Worm (Caenorhabditis elegans) whole organism, early embryonic: ENCODE results near the gene sri-57.
"Not testable (repeated sequence)": the region's sequence is repeated elsewhere in the genome, so short reads cannot be mapped to it uniquely, and the experiment has no call there.

Experiments used
- B0310.2 ChIP-seq: sonication (generic microtip); optimal IDR thresholded peaks from 2 replicates; lab custom pipeline; 2016; ENCODE audit warnings: mild to moderate bottlenecking, missing genetic modification characterization, missing compliant biosample characterization
- F13C5.2 ChIP-seq: sonication (generic microtip); optimal IDR thresholded peaks from 2 replicates; lab custom pipeline; 2017; ENCODE audit warnings: mild to moderate bottlenecking, missing genetic modification characterization, inconsistent platforms, missing compliant biosample characterization
- aly-1 ChIP-seq: sonication (generic microtip); optimal IDR thresholded peaks from 2 replicates; lab custom pipeline; 2016; ENCODE audit warnings: missing genetic modification characterization, missing compliant biosample characterization
- ama-1 ChIP-seq: fragments of 150-350 bp; optimal IDR thresholded peaks from 2 replicates; lab custom pipeline; 2014
- ceh-13 ChIP-seq: fragments of 200-800 bp; sonication (Bioruptor generic); optimal IDR thresholded peaks from 2 replicates; lab custom pipeline; 2018; ENCODE audit warnings: mild to moderate bottlenecking, missing genetic modification characterization, missing compliant biosample characterization
- ceh-36 ChIP-seq: sonication (generic microtip); optimal IDR thresholded peaks from 2 replicates; lab custom pipeline; 2016; ENCODE audit warnings: missing genetic modification characterization, inconsistent platforms, missing compliant biosample characterization
- ets-7 ChIP-seq: sonication (generic microtip); optimal IDR thresholded peaks from 2 replicates; lab custom pipeline; 2016; ENCODE audit warnings: missing genotype, missing genetic modification characterization, missing compliant biosample characterization
- flt-1 ChIP-seq: fragments of 200-800 bp; sonication (Bioruptor generic); IDR thresholded peaks from 2 replicates; pipeline ENCODE4 v1.3.6; 2022; ENCODE audit warnings: missing genetic modification characterization, missing compliant biosample characterization
- hmbx-1 ChIP-seq: sonication (generic microtip); optimal IDR thresholded peaks from 2 replicates; lab custom pipeline; 2016; ENCODE audit warnings: mild to moderate bottlenecking, missing genetic modification characterization, missing compliant biosample characterization
- hmg-4 ChIP-seq: fragments of 200-800 bp; sonication (Bioruptor generic); optimal IDR thresholded peaks from 2 replicates; lab custom pipeline; 2018; ENCODE audit warnings: mild to moderate bottlenecking, missing genetic modification characterization, missing compliant biosample characterization
- hnd-1 ChIP-seq: sonication (generic microtip); optimal IDR thresholded peaks from 2 replicates; lab custom pipeline; 2016; ENCODE audit warnings: missing genetic modification characterization, missing compliant biosample characterization
- pes-1 ChIP-seq: fragments of 200-800 bp; sonication (Bioruptor generic); IDR thresholded peaks from 2 replicates; pipeline ENCODE4 v1.3.6; 2022; ENCODE audit warnings: missing genetic modification reagents, missing genetic modification characterization, missing compliant biosample characterization
- scrt-1 ChIP-seq: fragments of 200-800 bp; sonication (Bioruptor generic); IDR thresholded peaks from 2 replicates; pipeline ENCODE4 v1.3.6; 2022; ENCODE audit warnings: missing genetic modification characterization, missing compliant biosample characterization
- sea-1 ChIP-seq: fragments of 200-800 bp; sonication (Bioruptor generic); conservative IDR thresholded peaks from 2 replicates; pipeline ENCODE4 v1.3.6; 2022; ENCODE audit warnings: missing genetic modification characterization, missing compliant biosample characterization
- tbx-11 ChIP-seq: fragments of 200-800 bp; sonication (Bioruptor generic); IDR thresholded peaks from 2 replicates; pipeline ENCODE4 v1.3.6; 2022; ENCODE audit warnings: missing genetic modification characterization, missing compliant biosample characterization
- tbx-37 ChIP-seq: fragments of 200-800 bp; sonication (Bioruptor generic); conservative IDR thresholded peaks from 2 replicates; pipeline ENCODE4 v1.3.6; 2022; ENCODE audit warnings: missing genetic modification reagents, missing genetic modification characterization, missing compliant biosample characterization
- tra-4 ChIP-seq: sonication (generic microtip); optimal IDR thresholded peaks from 2 replicates; lab custom pipeline; 2017; ENCODE audit warnings: missing genetic modification characterization, missing compliant biosample characterization

The sri-57 gene

DNA sequence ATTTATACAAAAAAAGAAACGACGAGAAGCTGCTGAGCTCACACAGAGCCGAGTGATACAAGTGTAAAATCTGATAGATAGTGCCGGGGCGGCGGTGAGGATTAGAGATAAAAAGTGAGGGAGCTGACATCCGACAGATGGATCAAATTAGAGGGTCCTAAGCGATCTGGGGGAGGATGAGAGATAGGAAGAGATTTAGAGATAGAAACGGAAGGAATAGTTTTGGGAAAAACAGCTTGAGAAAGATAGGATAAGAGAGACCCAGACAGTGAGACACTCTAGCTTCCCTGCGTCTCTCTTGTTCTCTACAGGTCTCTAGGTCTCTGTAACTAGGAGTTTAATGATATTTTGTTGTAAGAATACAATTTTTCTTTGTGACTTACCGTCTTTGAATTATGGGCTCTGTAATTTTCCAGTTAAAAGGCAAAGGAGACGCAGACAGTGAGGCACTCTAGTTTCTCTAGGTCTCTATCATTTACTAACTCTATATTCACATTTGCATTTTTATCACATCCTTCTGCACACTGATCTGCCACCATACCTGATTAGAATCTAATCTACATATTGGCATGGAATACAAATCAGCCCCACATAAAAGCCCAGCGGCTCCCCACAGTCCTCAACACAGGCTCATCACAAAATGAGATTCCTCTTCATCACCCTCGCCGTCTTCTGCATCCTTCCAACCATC is 14.9 kb upstream of the sri-57 start, which contains the start of the genes sup-9 and nspf-1:
Gene sup-9 (minus strand): TSS at position 43 of the 691 bp plus-strand sequence.
Gene nspf-1 (plus strand): TSS at position 641 of the 691 bp plus-strand sequence.
- no peak for TF ChIP-seq tra-4 (tag; lab: Kevin White, UChicago)
- no peak for TF ChIP-seq tbx-11 (GFP tag; lab: Robert Waterston, UW)
- no peak for TF ChIP-seq ets-7 (tag; lab: Kevin White, UChicago)
- no peak for TF ChIP-seq flt-1 (GFP tag; lab: Robert Waterston, UW)
- no peak for TF ChIP-seq tbx-37

- TF ChIP-seq scrt-1 (no peak), ama-1 (lab: Kevin White, UChicago) (no peak), pes-1 (no peak), flt-1 (GFP tag; lab: Robert Waterston, UW) (no peak), ets-7 (tag; lab: Kevin White, UChicago) (no peak), sea-1 (GFP tag; lab: Robert Waterston, UW) (no peak), hmg-4 (GFP tag; lab: Kevin White, UChicago) (no peak), tbx-11 (GFP tag; lab: Robert Waterston, UW) (no peak), tra-4 (tag; lab: Kevin White, UChicago) (no peak), ceh-13 (GFP tag; lab: Kevin White, UChicago) (no peak), hnd-1 (no peak)
These were observed 12.6 kb upstream of the sri-57 start for ce11 chrII:2684783-2685182.

ce11 chrII:2684208-2684607 is 12.0 kb upstream of the sri-57 start, which contains the start of gene ceh-87:
TSS of gene ceh-87 (minus strand) at chrII:2684308.
- TF ChIP-seq sea-1 (GFP tag; lab: Robert Waterston, UW) (no peak), tra-4 (tag; lab: Kevin White, UChicago) (no peak), scrt-1 (no peak), ceh-13 (GFP tag; lab: Kevin White, UChicago) (no peak), hmbx-1 (tag; lab: Kevin White, UChicago) (no peak), ets-7 (tag; lab: Kevin White, UChicago) (no peak), tbx-37 (no peak), ceh-36 (tag; lab: Kevin White, UChicago) (no peak), tbx-11 (GFP tag; lab: Robert Waterston, UW) (no peak), ama-1 (lab: Kevin White, UChicago) (no peak), pes-1 (no peak), flt-1 (GFP tag; lab: Robert Waterston, UW) (no peak), hmg-4 (GFP tag; lab: Kevin White, UChicago) (no peak), B0310.2 (tag; lab: Kevin White, UChicago) (no peak), F13C5.2 (tag; lab: Kevin White, UChicago) (no peak), hnd-1 (no peak), aly-1 (tag; lab: Kevin White, UChicago) (no peak)

DNA sequence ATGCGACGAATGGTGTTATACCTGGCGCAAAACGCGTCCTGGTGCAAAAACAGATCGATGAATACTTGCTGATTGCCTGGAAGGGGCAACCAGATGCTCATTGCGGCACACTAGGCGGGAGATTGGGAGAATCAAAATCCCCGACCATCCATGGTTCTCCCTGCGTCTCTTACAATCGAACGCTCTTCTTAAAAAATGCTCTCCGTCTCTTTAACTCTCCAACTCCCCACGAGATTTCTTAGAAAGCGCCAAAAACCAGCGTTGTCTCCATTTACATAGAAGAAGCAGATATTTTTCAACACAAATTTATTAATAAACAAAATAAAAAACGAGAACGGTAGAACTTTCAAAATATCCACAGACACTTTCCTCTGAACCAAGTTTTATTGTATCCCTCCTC is 8.9 kb upstream of the sri-57 start, which contains the start of gene F34D6.1:
Gene F34D6.1 (minus strand): TSS at position 101 of the 400 bp plus-strand sequence.
- TF ChIP-seq ama-1 (lab: Kevin White, UChicago): no peak
- TF ChIP-seq tbx-11 (GFP tag; lab: Robert Waterston, UW): no peak
- TF ChIP-seq ceh-13 (GFP tag; lab: Kevin White, UChicago): no peak
- TF ChIP-seq sea-1 (GFP tag; lab: Robert Waterston, UW): no peak
- TF ChIP-seq ets-7 (tag; lab: Kevin White, UChicago): no peak
- no peak for TF ChIP-seq ceh-36 (tag; lab: Kevin White, UChicago)
- TF ChIP-seq scrt-1: no peak
- TF ChIP-seq hmbx-1 (tag; lab: Kevin White, UChicago): no peak
- no peak for TF ChIP-seq hmg-4 (GFP tag; lab: Kevin White, UChicago)
- TF ChIP-seq flt-1 (GFP tag; lab: Robert Waterston, UW): no peak
- TF ChIP-seq tra-4 (tag; lab: Kevin White, UChicago): no peak
- no peak for TF ChIP-seq B0310.2 (tag; lab: Kevin White, UChicago)
- no peak for TF ChIP-seq F13C5.2 (tag; lab: Kevin White, UChicago)

DNA sequence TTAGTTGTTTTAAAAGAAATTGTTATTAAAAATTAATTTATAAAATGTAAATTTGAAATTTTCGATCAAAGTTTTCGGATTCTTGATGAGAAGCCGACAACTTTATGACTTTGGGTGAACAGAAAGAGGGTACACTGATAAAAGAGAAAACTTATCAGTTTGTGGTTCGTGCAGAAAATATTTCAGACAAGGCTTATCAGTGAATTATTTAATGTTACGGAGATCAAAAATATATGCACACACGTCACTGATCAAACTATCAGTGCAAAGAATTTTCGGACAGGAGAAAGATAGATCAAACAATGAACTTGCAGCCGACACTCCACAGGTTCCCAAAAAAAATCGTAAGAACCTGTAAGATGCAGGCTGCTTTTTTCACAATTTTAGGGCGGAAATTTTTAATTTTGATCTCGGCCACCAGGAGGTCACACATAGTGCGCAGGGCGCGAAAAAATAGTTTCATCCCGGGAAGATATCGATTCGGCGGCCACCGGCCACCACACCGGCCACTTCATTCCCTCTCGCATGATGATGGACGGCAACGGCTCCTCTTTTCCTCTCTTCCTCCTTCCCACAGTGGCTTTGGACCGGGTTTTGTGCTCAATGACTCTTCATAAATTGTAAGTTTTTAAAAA is 5.4 kb upstream of the sri-57 start, which contains the start of gene F22E5.17:
Gene F22E5.17 (plus strand): TSS at position 508 of the 635 bp plus-strand sequence.
- TF ChIP-seq tra-4 (tag; lab: Kevin White, UChicago): no peak
- TF ChIP-seq sea-1 (GFP tag; lab: Robert Waterston, UW): no peak
- TF ChIP-seq hmg-4 (GFP tag; lab: Kevin White, UChicago): no peak
- TF ChIP-seq flt-1 (GFP tag; lab: Robert Waterston, UW): no peak
- no peak for TF ChIP-seq ceh-13 (GFP tag; lab: Kevin White, UChicago)
- TF ChIP-seq tbx-11 (GFP tag; lab: Robert Waterston, UW): no peak
- TF ChIP-seq ceh-36 (tag; lab: Kevin White, UChicago): no peak
- no peak for TF ChIP-seq hnd-1
- no peak for TF ChIP-seq aly-1 (tag; lab: Kevin White, UChicago)
- no peak for TF ChIP-seq B0310.2 (tag; lab: Kevin White, UChicago)
- TF ChIP-seq ama-1 (lab: Kevin White, UChicago): no peak
- TF ChIP-seq tbx-37: no peak
- TF ChIP-seq F13C5.2 (tag; lab: Kevin White, UChicago): no peak
- TF ChIP-seq hmbx-1 (tag; lab: Kevin White, UChicago): no peak
- TF ChIP-seq pes-1: no peak
- TF ChIP-seq scrt-1: no peak
- TF ChIP-seq ets-7 (tag; lab: Kevin White, UChicago): no peak

- TF ChIP-seq ceh-13 (GFP tag; lab: Kevin White, UChicago); aly-1 (tag; lab: Kevin White, UChicago); hmg-4 (GFP tag; lab: Kevin White, UChicago): not testable (repeated sequence)
These were observed 1.3 kb upstream of the sri-57 start, which contains the start of the genes F22E5.20 and F22E5.1 for ce11 chrII:2673534-2673933. TSS of gene F22E5.20 (minus strand) at chrII:2673634. TSS of gene F22E5.1 (plus strand) at chrII:2673775.
